Worm (Caenorhabditis elegans) whole organism, L4/young adult: ENCODE measurements around the gene T06E6.15.

Source experiments
- W03F9.2 ChIP-seq: fragments of 150-350 bp; optimal IDR thresholded peaks from 2 replicates; lab custom pipeline; 2014; ENCODE audit warnings: missing biosample characterization, missing genetic modification characterization
- dao-5 ChIP-seq: sonication (generic microtip); optimal IDR thresholded peaks from 2 replicates; lab custom pipeline; 2016; ENCODE audit warnings: missing genotype, missing genetic modification characterization, moderate library complexity, missing compliant biosample characterization
- him-1 ChIP-seq: sonication (generic microtip); optimal IDR thresholded peaks from 2 replicates; lab custom pipeline; 2016; ENCODE audit warnings: missing genotype, missing genetic modification reagents, missing genetic modification characterization, missing compliant biosample characterization

DNA sequence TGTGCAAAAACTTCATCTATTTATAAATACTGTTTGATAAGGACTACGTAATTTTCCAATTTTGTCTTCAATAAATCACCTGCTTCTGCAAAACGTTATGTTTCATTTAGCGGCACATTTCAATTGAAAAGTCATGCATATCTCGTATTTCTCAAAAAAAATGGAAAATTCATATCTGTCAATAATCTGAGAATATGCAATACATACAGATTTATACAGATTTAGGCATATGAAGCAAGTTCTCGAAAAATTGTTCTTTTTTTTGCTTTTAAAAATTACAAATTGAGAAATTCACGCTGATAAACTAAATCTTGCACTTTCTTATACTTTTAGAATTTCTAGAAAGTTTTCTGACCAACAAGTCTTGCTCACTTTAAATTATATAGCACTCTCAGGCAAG lies 44.6 kb upstream of the T06E6.15 start, which contains the start of gene T26H5.11:
- TF ChIP-seq him-1 (no peak), dao-5 (no peak), W03F9.2 (tag; lab: Kevin White, UChicago) (no peak)
